Worm (Caenorhabditis elegans): Measurements from ENCODE around the gene D2096.7.

Gene D2096.7

ce11 chrIV:8375381-8375780 is 2.0 kb downstream of the D2096.7 start (continued):
- TF ChIP-seq nhr-47 (tag; optimal IDR thresholded peaks at IDR 0.05) (peak; percentile 85), ama-1 (optimal IDR thresholded peaks at IDR 0.05) (peak; percentile 88), dsc-1 (tag; optimal IDR thresholded peaks at IDR 0.05) (peak; percentile 83), zag-1 (tag; optimal IDR thresholded peaks at IDR 0.05) (no peak), hpl-2 (GFP tag; optimal IDR thresholded peaks at IDR 0.05) (peak; percentile 76), xbp-1 (tag; optimal IDR thresholded peaks at IDR 0.05) (peak; percentile 85), hlh-17 (GFP tag; optimal IDR thresholded peaks at IDR 0.05; ENCODE audit: borderline replicate concordance) (no peak), nhr-237 (tag; optimal IDR thresholded peaks at IDR 0.05) (peak; percentile 56), fkh-4 (tag; optimal IDR thresholded peaks at IDR 0.05; ENCODE audit: borderline replicate concordance) (no peak), elt-3 (tag; optimal IDR thresholded peaks at IDR 0.05) (peak in 2 of 6 experiments; percentile 52 to 55), C04F5.9 (tag; optimal IDR thresholded peaks at IDR 0.05) (peak; percentile 6), lin-15B (tag; optimal IDR thresholded peaks at IDR 0.05) (peak; percentile 32), skn-1 (tag; optimal IDR thresholded peaks at IDR 0.05) (peak; percentile 67), fos-1 (tag; optimal IDR thresholded peaks at IDR 0.05) (peak; percentile 44), fkh-10 (GFP tag; optimal IDR thresholded peaks at IDR 0.05) (no peak), lsy-2 (tag; optimal IDR thresholded peaks at IDR 0.05) (peak; percentile 77 to 87), isw-1 (GFP tag; IDR thresholded peaks at IDR 0.05) (peak; percentile 48), mef-2 (tag; optimal IDR thresholded peaks at IDR 0.05) (no peak), ceh-88 (GFP tag; IDR thresholded peaks at IDR 0.05) (peak; percentile 63), efl-3 (GFP tag; optimal IDR thresholded peaks at IDR 0.05) (no peak), elt-2 (tag; optimal IDR thresholded peaks at IDR 0.05) (peak; percentile 50), swsn-7 (tag; optimal IDR thresholded peaks at IDR 0.05) (peak; percentile 88), egl-13 (tag; optimal IDR thresholded peaks at IDR 0.05) (peak; percentile 55), sptf-1 (tag; optimal IDR thresholded peaks at IDR 0.05) (no peak), pax-3 (tag; optimal IDR thresholded peaks at IDR 0.05) (peak; percentile 49), ztf-11 (tag; optimal IDR thresholded peaks at IDR 0.05) (peak in 1 of 2 experiments; percentile 27), unc-30 (tag; optimal IDR thresholded peaks at IDR 0.05) (no peak), mdl-1 (tag; optimal IDR thresholded peaks at IDR 0.05) (peak in 1 of 2 experiments; percentile 82), aly-2 (tag; optimal IDR thresholded peaks at IDR 0.05) (peak; percentile 79), unc-86 (tag; optimal IDR thresholded peaks at IDR 0.05) (peak; percentile 25), lir-3 (tag; optimal IDR thresholded peaks at IDR 0.05; ENCODE audit: poor library complexity) (peak; percentile 61), pqm-1 (tag; optimal IDR thresholded peaks at IDR 0.05) (no peak), snpc-4 (tag; optimal IDR thresholded peaks at IDR 0.05) (peak; percentile 51), lin-39 (tag; optimal IDR thresholded peaks at IDR 0.05) (no peak), hlh-4 (tag; optimal IDR thresholded peaks at IDR 0.05) (no peak), vab-15 (tag; optimal IDR thresholded peaks at IDR 0.05) (peak; percentile 59), nhr-84 (tag; optimal IDR thresholded peaks at IDR 0.05) (no peak), ces-1 (GFP tag; optimal IDR thresholded peaks at IDR 0.05) (no peak), unc-130 (tag; optimal IDR thresholded peaks at IDR 0.05) (peak; percentile 62), ceh-63 (GFP tag; optimal IDR thresholded peaks at IDR 0.05) (peak; percentile 37), alr-1 (tag; optimal IDR thresholded peaks at IDR 0.05; ENCODE audit: borderline replicate concordance) (no peak), grh-1 (GFP tag; IDR thresholded peaks at IDR 0.05) (0 out of 2 replicates have a peak, but pooled peaks have one; percentile 11), lin-13 (GFP tag; optimal IDR thresholded peaks at IDR 0.05) (peak; percentile 80), ztf-4 (tag; optimal IDR thresholded peaks at IDR 0.05) (peak; percentile 53), lin-14 (GFP tag; optimal IDR thresholded peaks at IDR 0.05) (peak; percentile 83), fkh-8 (tag; optimal IDR thresholded peaks at IDR 0.05) (peak; percentile 59), efl-1 (optimal IDR thresholded peaks at IDR 0.05) (peak; percentile 63 to 75), efl-1 (GFP tag; optimal IDR thresholded peaks at IDR 0.05 in 1 of 2) (peak; percentile 56 to 93), nhr-28 (tag; optimal IDR thresholded peaks at IDR 0.05) (no peak), nhr-90 (tag; optimal IDR thresholded peaks at IDR 0.05; ENCODE audit: poor library complexity) (peak; percentile 87), unc-98 (GFP tag; IDR thresholded peaks at IDR 0.05) (no peak), unc-62 (GFP tag; optimal IDR thresholded peaks at IDR 0.05) (no peak), nhr-77 (tag; optimal IDR thresholded peaks at IDR 0.05) (peak; percentile 83), blmp-1 (tag; optimal IDR thresholded peaks at IDR 0.05) (peak; percentile 44)

Measured in whole organism, L1 larva.